Worm (Caenorhabditis elegans) whole organism, early embryonic: ENCODE results near the gene smc-4.
A peak's percentile ranks its signal among the peaks of the same experiment; 100 is the strongest.

Experiments used
- B0310.2 ChIP-seq: sonication (generic microtip); optimal IDR thresholded peaks from 2 replicates; lab custom pipeline; 2016; ENCODE audit warnings: mild to moderate bottlenecking, missing genetic modification characterization, missing compliant biosample characterization
- F13C5.2 ChIP-seq: sonication (generic microtip); optimal IDR thresholded peaks from 2 replicates; lab custom pipeline; 2017; ENCODE audit warnings: mild to moderate bottlenecking, missing genetic modification characterization, inconsistent platforms, missing compliant biosample characterization
- aly-1 ChIP-seq: sonication (generic microtip); optimal IDR thresholded peaks from 2 replicates; lab custom pipeline; 2016; ENCODE audit warnings: missing genetic modification characterization, missing compliant biosample characterization
- ama-1 ChIP-seq: fragments of 150-350 bp; optimal IDR thresholded peaks from 2 replicates; lab custom pipeline; 2014
- ceh-13 ChIP-seq: fragments of 200-800 bp; sonication (Bioruptor generic); optimal IDR thresholded peaks from 2 replicates; lab custom pipeline; 2018; ENCODE audit warnings: mild to moderate bottlenecking, missing genetic modification characterization, missing compliant biosample characterization
- ceh-36 ChIP-seq: sonication (generic microtip); optimal IDR thresholded peaks from 2 replicates; lab custom pipeline; 2016; ENCODE audit warnings: missing genetic modification characterization, inconsistent platforms, missing compliant biosample characterization
- ets-7 ChIP-seq: sonication (generic microtip); optimal IDR thresholded peaks from 2 replicates; lab custom pipeline; 2016; ENCODE audit warnings: missing genotype, missing genetic modification characterization, missing compliant biosample characterization
- flt-1 ChIP-seq: fragments of 200-800 bp; sonication (Bioruptor generic); IDR thresholded peaks from 2 replicates; pipeline ENCODE4 v1.3.6; 2022; ENCODE audit warnings: missing genetic modification characterization, missing compliant biosample characterization
- hmbx-1 ChIP-seq: sonication (generic microtip); optimal IDR thresholded peaks from 2 replicates; lab custom pipeline; 2016; ENCODE audit warnings: mild to moderate bottlenecking, missing genetic modification characterization, missing compliant biosample characterization
- hmg-4 ChIP-seq: fragments of 200-800 bp; sonication (Bioruptor generic); optimal IDR thresholded peaks from 2 replicates; lab custom pipeline; 2018; ENCODE audit warnings: mild to moderate bottlenecking, missing genetic modification characterization, missing compliant biosample characterization
- hnd-1 ChIP-seq: sonication (generic microtip); optimal IDR thresholded peaks from 2 replicates; lab custom pipeline; 2016; ENCODE audit warnings: missing genetic modification characterization, missing compliant biosample characterization
- pes-1 ChIP-seq: fragments of 200-800 bp; sonication (Bioruptor generic); IDR thresholded peaks from 2 replicates; pipeline ENCODE4 v1.3.6; 2022; ENCODE audit warnings: missing genetic modification reagents, missing genetic modification characterization, missing compliant biosample characterization
- scrt-1 ChIP-seq: fragments of 200-800 bp; sonication (Bioruptor generic); IDR thresholded peaks from 2 replicates; pipeline ENCODE4 v1.3.6; 2022; ENCODE audit warnings: missing genetic modification characterization, missing compliant biosample characterization
- sea-1 ChIP-seq: fragments of 200-800 bp; sonication (Bioruptor generic); conservative IDR thresholded peaks from 2 replicates; pipeline ENCODE4 v1.3.6; 2022; ENCODE audit warnings: missing genetic modification characterization, missing compliant biosample characterization
- tbx-11 ChIP-seq: fragments of 200-800 bp; sonication (Bioruptor generic); IDR thresholded peaks from 2 replicates; pipeline ENCODE4 v1.3.6; 2022; ENCODE audit warnings: missing genetic modification characterization, missing compliant biosample characterization
- tbx-37 ChIP-seq: fragments of 200-800 bp; sonication (Bioruptor generic); conservative IDR thresholded peaks from 2 replicates; pipeline ENCODE4 v1.3.6; 2022; ENCODE audit warnings: missing genetic modification reagents, missing genetic modification characterization, missing compliant biosample characterization
- tra-4 ChIP-seq: sonication (generic microtip); optimal IDR thresholded peaks from 2 replicates; lab custom pipeline; 2017; ENCODE audit warnings: missing genetic modification characterization, missing compliant biosample characterization

Gene smc-4

ce11 chrIII:4578385-4578903, 8.9 kb upstream of the smc-4 start, which contains the start of the genes sel-5 and wdr-48:
TSS of gene sel-5 (minus strand) at chrIII:4578437.
TSS of gene wdr-48 (plus strand) at chrIII:4578853.
- TF ChIP-seq scrt-1 (GFP tag; lab: Robert Waterston, UW), result no peak
- TF ChIP-seq flt-1 (GFP tag; lab: Robert Waterston, UW), result 0 out of 2 replicates have a peak, but pooled peaks have one; percentile 16

- TF ChIP-seq sea-1 (GFP tag; lab: Robert Waterston, UW) (no peak), F13C5.2 (tag; lab: Kevin White, UChicago) (no peak), aly-1 (tag; lab: Kevin White, UChicago) (no peak), tbx-37 (GFP tag; lab: Robert Waterston, UW) (no peak), hmg-4 (GFP tag; lab: Kevin White, UChicago) (no peak), pes-1 (GFP tag; lab: Robert Waterston, UW) (no peak), hnd-1 (tag; lab: Kevin White, UChicago) (no peak), ceh-36 (tag; lab: Kevin White, UChicago) (no peak), hmbx-1 (tag; lab: Kevin White, UChicago) (no peak), flt-1 (GFP tag; lab: Robert Waterston, UW) (no peak), ets-7 (tag; lab: Kevin White, UChicago) (no peak), tra-4 (tag; lab: Kevin White, UChicago) (no peak), scrt-1 (GFP tag; lab: Robert Waterston, UW) (no peak)
Observed at ce11 chrIII:4581495-4581894, 5.8 kb upstream of the smc-4 start, which contains the start of gene F35G12.12. TSS of gene F35G12.12 (plus strand) at chrIII:4581795.

ce11 chrIII:4584068-4584566, 3.2 kb upstream of the smc-4 start, which contains the start of gene F35G12.5:
TSS of gene F35G12.5 (plus strand) at chrIII:4584118.
- TF ChIP-seq pes-1 (GFP tag; lab: Robert Waterston, UW) (no peak), F13C5.2 (tag; lab: Kevin White, UChicago) (no peak), tbx-37 (GFP tag; lab: Robert Waterston, UW) (no peak), B0310.2 (no peak), tbx-11 (GFP tag; lab: Robert Waterston, UW) (no peak), tra-4 (tag; lab: Kevin White, UChicago) (no peak), flt-1 (GFP tag; lab: Robert Waterston, UW) (no peak), ceh-36 (tag; lab: Kevin White, UChicago) (no peak), scrt-1 (GFP tag; lab: Robert Waterston, UW) (no peak), ets-7 (tag; lab: Kevin White, UChicago) (no peak), hmg-4 (GFP tag; lab: Kevin White, UChicago) (no peak), hnd-1 (tag; lab: Kevin White, UChicago) (no peak), aly-1 (tag; lab: Kevin White, UChicago) (no peak), ama-1 (lab: Kevin White, UChicago) (no peak), sea-1 (GFP tag; lab: Robert Waterston, UW) (no peak), ceh-13 (GFP tag; lab: Kevin White, UChicago) (no peak)

- peak; percentile 67 for TF ChIP-seq ama-1 (lab: Kevin White, UChicago)
- no peak for TF ChIP-seq F13C5.2 (tag; lab: Kevin White, UChicago)
- no peak for TF ChIP-seq aly-1 (tag; lab: Kevin White, UChicago)
Observed at ce11 chrIII:4593098-4593697, 5.9 kb downstream of the smc-4 start, which contains the start of gene erh-2. TSS of gene erh-2 (plus strand) at chrIII:4593231.

- TF ChIP-seq tbx-11 (GFP tag; lab: Robert Waterston, UW) (no peak), hmbx-1 (tag; lab: Kevin White, UChicago) (no peak), scrt-1 (GFP tag; lab: Robert Waterston, UW) (no peak)
Observed at ce11 chrIII:4594324-4594723, 7.0 kb downstream of the smc-4 start, which contains the start of gene apc-11. TSS of gene apc-11 (minus strand) at chrIII:4594424.

ce11 chrIII:4594762-4595523, 7.6 kb downstream of the smc-4 start:
- TF ChIP-seq sea-1 (GFP tag; lab: Robert Waterston, UW), result no peak
- no peak for TF ChIP-seq ceh-36 (tag; lab: Kevin White, UChicago)
- TF ChIP-seq aly-1 (tag; lab: Kevin White, UChicago), result no peak
- no peak for TF ChIP-seq hnd-1 (tag; lab: Kevin White, UChicago)
- no peak for TF ChIP-seq tra-4 (tag; lab: Kevin White, UChicago)

- no peak for TF ChIP-seq aly-1 (tag; lab: Kevin White, UChicago)
- no peak for TF ChIP-seq tbx-37 (GFP tag; lab: Robert Waterston, UW)
- TF ChIP-seq ceh-36 (tag; lab: Kevin White, UChicago), result no peak
- no peak for TF ChIP-seq flt-1 (GFP tag; lab: Robert Waterston, UW)
- TF ChIP-seq hmbx-1 (tag; lab: Kevin White, UChicago), result no peak
- no peak for TF ChIP-seq ama-1 (lab: Kevin White, UChicago)
- no peak for TF ChIP-seq hmg-4 (GFP tag; lab: Kevin White, UChicago)
- TF ChIP-seq B0310.2, result no peak
- TF ChIP-seq scrt-1 (GFP tag; lab: Robert Waterston, UW), result no peak
- TF ChIP-seq hnd-1 (tag; lab: Kevin White, UChicago), result no peak
- no peak for TF ChIP-seq tra-4 (tag; lab: Kevin White, UChicago)
- TF ChIP-seq sea-1 (GFP tag; lab: Robert Waterston, UW), result no peak
- no peak for TF ChIP-seq F13C5.2 (tag; lab: Kevin White, UChicago)
- no peak for TF ChIP-seq ets-7 (tag; lab: Kevin White, UChicago)
- TF ChIP-seq ceh-13 (GFP tag; lab: Kevin White, UChicago), result no peak
- TF ChIP-seq tbx-11 (GFP tag; lab: Robert Waterston, UW), result no peak
- no peak for TF ChIP-seq pes-1 (GFP tag; lab: Robert Waterston, UW)
Observed at ce11 chrIII:4595771-4596227, 8.5 kb downstream of the smc-4 start, which contains the start of gene asb-1. TSS of gene asb-1 (minus strand) at chrIII:4595821.
